Worm (Caenorhabditis elegans) whole organism, young adult: ENCODE measurements around the gene sqv-2.

ENCODE experiments used
- B0336.3 ChIP-seq: fragments of 200-800 bp; sonication (Bioruptor generic); IDR thresholded peaks from 2 replicates; pipeline ENCODE4 v1.3.6; 2022; ENCODE audit warnings: missing genetic modification characterization, missing compliant biosample characterization
- C06A6.2 ChIP-seq: fragments of 200-800 bp; sonication (Bioruptor generic); conservative IDR thresholded peaks from 2 replicates; pipeline ENCODE4 v1.3.6; 2022; ENCODE audit warnings: missing genetic modification characterization, missing compliant biosample characterization
- F10E7.11 ChIP-seq: sonication (generic microtip); optimal IDR thresholded peaks from 2 replicates; lab custom pipeline; 2017; ENCODE audit warnings: mild to moderate bottlenecking, missing genetic modification characterization, moderate library complexity, missing compliant biosample characterization
- F23B12.7 ChIP-seq: sonication (generic microtip); optimal IDR thresholded peaks from 2 replicates; lab custom pipeline; 2017; ENCODE audit warnings: missing genetic modification characterization, mild to moderate bottlenecking, missing compliant biosample characterization, antibody characterized with exemption, moderate library complexity; ENCODE audit not compliant: insufficient read depth
- F37B4.10 ChIP-seq: fragments of 200-800 bp; sonication (Bioruptor generic); IDR thresholded peaks from 2 replicates; pipeline ENCODE4 v1.3.6; 2022; ENCODE audit warnings: missing genetic modification characterization, missing compliant biosample characterization
- F49E8.2 ChIP-seq: sonication (generic microtip); optimal IDR thresholded peaks from 3 replicates; lab custom pipeline; 2017; ENCODE audit warnings: missing genetic modification characterization, mild to moderate bottlenecking, missing compliant biosample characterization, antibody characterized with exemption, moderate library complexity; ENCODE audit not compliant: insufficient read depth
- T26A5.8 ChIP-seq: sonication (generic microtip); optimal IDR thresholded peaks from 2 replicates; lab custom pipeline; 2016; ENCODE audit warnings: missing genetic modification characterization, missing compliant biosample characterization
- Y53F4B.3 ChIP-seq: fragments of 200-800 bp; sonication (Bioruptor generic); IDR thresholded peaks from 2 replicates; pipeline ENCODE4 v1.3.6; 2022; ENCODE audit warnings: missing genetic modification reagents, missing genetic modification characterization, missing compliant biosample characterization
- Y53G8AR.9 ChIP-seq: fragments of 200-800 bp; sonication (Bioruptor generic); conservative IDR thresholded peaks from 2 replicates; pipeline ENCODE4 v1.3.6; 2022; ENCODE audit warnings: missing genetic modification reagents, missing genetic modification characterization, missing compliant biosample characterization
- Y67H2A.10 ChIP-seq: fragments of 200-800 bp; sonication (Bioruptor generic); conservative IDR thresholded peaks from 2 replicates; pipeline ENCODE4 v1.3.6; 2022; ENCODE audit warnings: missing genetic modification reagents, missing genetic modification characterization, missing compliant biosample characterization
- Y95B8A.8 ChIP-seq: fragments of 200-800 bp; sonication (Bioruptor generic); IDR thresholded peaks from 2 replicates; pipeline ENCODE4 v1.3.6; 2022; ENCODE audit warnings: missing genetic modification reagents, missing genetic modification characterization, missing compliant biosample characterization
- ZK185.1 ChIP-seq: sonication (generic microtip); optimal IDR thresholded peaks from 2 replicates; lab custom pipeline; 2016; ENCODE audit warnings: mild to moderate bottlenecking, missing genetic modification characterization, missing compliant biosample characterization; ENCODE audit not compliant: poor library complexity, severe bottlenecking
- akir-1 ChIP-seq: fragments of 200-800 bp; sonication (Bioruptor generic); optimal IDR thresholded peaks from 2 replicates; lab custom pipeline; 2018; ENCODE audit warnings: mild to moderate bottlenecking, missing genetic modification characterization, moderate library complexity, missing compliant biosample characterization
- aptf-3 ChIP-seq: fragments of 200-800 bp; sonication (Bioruptor generic); IDR thresholded peaks from 2 replicates; pipeline ENCODE4 v1.3.6; 2022; ENCODE audit warnings: missing genetic modification characterization, missing compliant biosample characterization
- ccch-3 ChIP-seq: fragments of 200-800 bp; sonication (Bioruptor generic); optimal IDR thresholded peaks from 2 replicates; lab custom pipeline; 2018; ENCODE audit warnings: mild to moderate bottlenecking, missing genetic modification characterization, missing compliant biosample characterization
- egl-44 ChIP-seq: fragments of 200-800 bp; sonication (Bioruptor generic); IDR thresholded peaks from 2 replicates; pipeline ENCODE4 v1.3.6; 2022; ENCODE audit warnings: missing genetic modification reagents, missing genetic modification characterization, missing compliant biosample characterization
- egrh-3 ChIP-seq: fragments of 200-800 bp; sonication (Bioruptor generic); IDR thresholded peaks from 2 replicates; pipeline ENCODE4 v1.3.6; 2022; ENCODE audit warnings: missing genetic modification reagents, missing genetic modification characterization, missing compliant biosample characterization
- him-1 ChIP-seq: sonication (generic microtip); optimal IDR thresholded peaks from 2 replicates; lab custom pipeline; 2016; ENCODE audit warnings: missing genotype, missing genetic modification reagents, missing genetic modification characterization, missing compliant biosample characterization
- hlh-12 ChIP-seq: sonication (generic microtip); optimal IDR thresholded peaks from 2 replicates; lab custom pipeline; 2016; ENCODE audit warnings: missing genetic modification characterization, missing compliant biosample characterization
- hmg-1.2 ChIP-seq: fragments of 200-800 bp; sonication (Bioruptor generic); IDR thresholded peaks from 2 replicates; pipeline ENCODE4 v1.3.6; 2022; ENCODE audit warnings: missing genetic modification reagents, missing genetic modification characterization, missing compliant biosample characterization
- lin-40 ChIP-seq: sonication (generic microtip); optimal IDR thresholded peaks from 2 replicates; lab custom pipeline; 2016; ENCODE audit warnings: missing genetic modification characterization, mild to moderate bottlenecking, missing compliant biosample characterization, missing genotype, missing genetic modification reagents
- madf-6 ChIP-seq: fragments of 200-800 bp; sonication (Bioruptor generic); IDR thresholded peaks from 2 replicates; pipeline ENCODE4 v1.3.6; 2022; ENCODE audit warnings: missing genetic modification reagents, missing genetic modification characterization, missing compliant biosample characterization
- mcd-1 ChIP-seq: fragments of 200-800 bp; sonication (Bioruptor generic); IDR thresholded peaks from 2 replicates; pipeline ENCODE4 v1.3.6; 2022; ENCODE audit warnings: missing genetic modification reagents, missing genetic modification characterization, missing compliant biosample characterization
- mxl-1 ChIP-seq: sonication (generic microtip); optimal IDR thresholded peaks from 2 replicates; lab custom pipeline; 2016; ENCODE audit warnings: missing genetic modification characterization, missing compliant biosample characterization
- nfyb-1 ChIP-seq: fragments of 200-800 bp; sonication (Bioruptor generic); IDR thresholded peaks from 2 replicates; pipeline ENCODE4 v1.3.6; 2022; ENCODE audit warnings: missing genetic modification reagents, missing genetic modification characterization, missing compliant biosample characterization
- nhr-120 ChIP-seq: fragments of 200-800 bp; sonication (Bioruptor generic); IDR thresholded peaks from 2 replicates; pipeline ENCODE4 v1.3.6; 2022; ENCODE audit warnings: missing genetic modification characterization, missing compliant biosample characterization
- nhr-179 ChIP-seq: sonication (generic microtip); optimal IDR thresholded peaks from 2 replicates; lab custom pipeline; 2016; ENCODE audit warnings: mild to moderate bottlenecking, missing genetic modification characterization, missing compliant biosample characterization
- nhr-90 ChIP-seq: sonication (generic microtip); optimal IDR thresholded peaks from 2 replicates; lab custom pipeline; 2016; ENCODE audit warnings: missing genotype, mild to moderate bottlenecking, missing genetic modification characterization, missing compliant biosample characterization
- rcor-1 ChIP-seq: fragments of 200-800 bp; sonication (Bioruptor generic); IDR thresholded peaks from 2 replicates; pipeline ENCODE4 v1.3.6; 2022; ENCODE audit warnings: missing genetic modification reagents, missing genetic modification characterization, missing compliant biosample characterization
- repo-1 ChIP-seq: sonication (generic microtip); optimal IDR thresholded peaks from 2 replicates; lab custom pipeline; 2017; ENCODE audit warnings: mild to moderate bottlenecking, missing genetic modification characterization, missing compliant biosample characterization
- rpc-1 ChIP-seq, 2 experiments: fragments of 150-350 bp in 1 of 2; sonication (generic microtip) in 1 of 2; optimal IDR thresholded peaks; 2 replicates each; lab custom pipeline; 2014 to 2018; ENCODE audit warnings: missing biosample characterization in 1 of 2, missing genetic modification characterization in 1 of 2, missing genetic modification reagents in 1 of 2, missing genotype in 1 of 2
- sea-2 ChIP-seq: fragments of 200-800 bp; sonication (Bioruptor generic); IDR thresholded peaks from 2 replicates; pipeline ENCODE4 v1.3.6; 2022; ENCODE audit warnings: missing genetic modification characterization, missing compliant biosample characterization
- somi-1 ChIP-seq: fragments of 200-800 bp; sonication (Bioruptor generic); optimal IDR thresholded peaks from 2 replicates; lab custom pipeline; 2018; ENCODE audit warnings: mild to moderate bottlenecking, missing genetic modification characterization, missing compliant biosample characterization
- unc-62 ChIP-seq: fragments of 150-350 bp; optimal IDR thresholded peaks from 2 replicates; lab custom pipeline; 2014; ENCODE audit warnings: missing biosample characterization, missing genetic modification reagents, missing genetic modification characterization
- zim-3 ChIP-seq: sonication (generic microtip); optimal IDR thresholded peaks from 2 replicates; lab custom pipeline; 2017; ENCODE audit warnings: mild to moderate bottlenecking, missing genetic modification characterization, moderate library complexity, missing compliant biosample characterization
- ztf-26 ChIP-seq: sonication (generic microtip); optimal IDR thresholded peaks from 2 replicates; lab custom pipeline; 2017; ENCODE audit warnings: missing genetic modification characterization, missing compliant biosample characterization
- ztf-6 ChIP-seq: fragments of 200-800 bp; sonication (Bioruptor generic); IDR thresholded peaks from 2 replicates; pipeline ENCODE4 v1.3.6; 2022; ENCODE audit warnings: missing genetic modification reagents, missing genetic modification characterization, missing compliant biosample characterization

sqv-2 gene

ce11 chrII:2856114-2856513, 38.1 kb downstream of the sqv-2 start:
- TF ChIP-seq F23B12.7 (tag; lab: Kevin White, UChicago) (no peak), F37B4.10 (GFP tag; lab: Robert Waterston, UW) (no peak), Y53G8AR.9 (GFP tag; lab: Robert Waterston, UW) (no peak), C06A6.2 (GFP tag; lab: Robert Waterston, UW) (no peak), hlh-12 (tag; lab: Kevin White, UChicago) (no peak), rpc-1 (optimal IDR thresholded peaks at IDR 0.05; lab: Kevin White, UChicago) (no peak), rpc-1 (tag; optimal IDR thresholded peaks at IDR 0.05; lab: Kevin White, UChicago) (no peak), him-1 (no peak), mxl-1 (tag; lab: Kevin White, UChicago) (no peak), B0336.3 (no peak), nfyb-1 (GFP tag; lab: Robert Waterston, UW) (no peak), madf-6 (no peak), T26A5.8 (tag; lab: Kevin White, UChicago) (no peak), repo-1 (tag; lab: Kevin White, UChicago) (no peak)
- TF ChIP-seq, all 124 proteins: peak for 0

- TF ChIP-seq egrh-3 = no peak
- peak; percentile 36; the same call in 1 of the 2 replicates for TF ChIP-seq hmg-1.2
Observed at ce11 chrII:2854794-2855193, 39.4 kb downstream of the sqv-2 start.

ce11 chrII:2853767-2854166, 40.4 kb downstream of the sqv-2 start:
- TF ChIP-seq zim-3 (no peak), F49E8.2 (tag; lab: Kevin White, UChicago) (no peak), egl-44 (GFP tag; lab: Robert Waterston, UW) (no peak), F23B12.7 (tag; lab: Kevin White, UChicago) (no peak), Y67H2A.10 (GFP tag; lab: Robert Waterston, UW) (no peak), lin-40 (tag; lab: Kevin White, UChicago) (no peak), sea-2 (no peak), aptf-3 (GFP tag; lab: Robert Waterston, UW) (no peak), F10E7.11 (tag; lab: Kevin White, UChicago) (no peak), Y53F4B.3 (GFP tag; lab: Robert Waterston, UW) (no peak), akir-1 (GFP tag; lab: Kevin White, UChicago) (no peak), ccch-3 (no peak)

ce11 chrII:2852493-2852892, 41.7 kb downstream of the sqv-2 start, which contains the start of gene ptc-3:
Gene ptc-3, minus strand, starts transcription at chrII:2852593.
- TF ChIP-seq nhr-90 (tag; lab: Kevin White, UChicago) = no peak
- no peak for TF ChIP-seq nhr-120
- no peak for TF ChIP-seq somi-1 (GFP tag; lab: Kevin White, UChicago)
- TF ChIP-seq ZK185.1 = no peak
- TF ChIP-seq Y95B8A.8 = no peak
- no peak for TF ChIP-seq mcd-1 (GFP tag; lab: Robert Waterston, UW)
- no peak for TF ChIP-seq egrh-3
- TF ChIP-seq ztf-6 (GFP tag; lab: Robert Waterston, UW) = no peak
- no peak for TF ChIP-seq ztf-26 (tag; lab: Kevin White, UChicago)
- no peak for TF ChIP-seq nhr-179
- TF ChIP-seq rcor-1 = no peak
- TF ChIP-seq akir-1 (GFP tag; lab: Kevin White, UChicago) = no peak
- no peak for TF ChIP-seq unc-62 (GFP tag; lab: Kevin White, UChicago)
